Fruit fly (Drosophila melanogaster): ENCODE data around the gene Ibf1.

Ibf1 gene

DNA sequence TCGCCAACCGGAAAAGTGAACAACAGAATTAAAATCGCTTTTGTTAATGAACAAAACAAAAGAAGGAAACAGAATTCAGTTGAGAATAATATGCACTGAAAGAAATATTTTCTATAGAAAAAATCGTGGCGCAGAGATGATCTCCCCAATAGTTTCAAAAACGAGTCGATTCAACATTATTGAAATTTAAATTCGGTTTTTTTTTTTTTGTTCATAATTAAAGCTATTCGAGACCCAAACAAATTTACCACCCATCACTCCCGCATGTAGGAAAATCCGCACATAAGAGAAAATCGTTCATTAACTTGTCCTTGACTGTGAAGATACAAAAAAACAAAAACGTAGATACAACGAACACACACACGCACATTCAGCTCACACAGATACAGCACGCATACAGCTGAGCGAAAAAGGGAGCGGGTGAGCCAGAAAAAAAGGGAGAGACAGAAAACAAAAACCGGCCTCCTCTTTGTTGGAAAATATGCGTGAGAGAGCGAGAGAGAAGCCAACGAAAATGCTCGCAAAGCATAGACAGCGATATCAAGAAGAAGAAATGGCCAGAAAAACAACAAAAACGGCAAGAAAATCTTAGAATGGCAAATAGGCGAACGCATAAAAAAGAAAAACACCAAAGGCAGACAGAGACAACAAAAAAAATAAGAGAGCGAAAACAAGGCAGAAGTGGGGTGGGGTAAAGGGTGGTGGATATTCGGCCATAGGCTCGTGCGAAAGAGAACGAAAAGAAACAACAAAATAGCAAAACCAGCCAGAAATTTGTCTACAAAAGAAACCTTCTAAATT, 38.5 kb upstream of the Ibf1 start (continued):
- TF ChIP-seq ro (GFP tag; IDR thresholded peaks at IDR 0.05) (no peak), CG7745 (tag; optimal IDR thresholded peaks at IDR 0.05) (no peak), CG32767 (GFP tag; IDR thresholded peaks at IDR 0.05) (no peak), CG17912 (GFP tag; optimal IDR thresholded peaks at IDR 0.05) (no peak), trh (GFP tag; optimal IDR thresholded peaks at IDR 0.05) (no peak), CG13123 (GFP tag; optimal IDR thresholded peaks at IDR 0.05) (no peak), CG15073 (GFP tag; optimal IDR thresholded peaks at IDR 0.05) (peak; percentile 1), CG16779 (GFP tag; IDR thresholded peaks at IDR 0.05) (no peak), ham (GFP tag; IDR thresholded peaks at IDR 0.05) (no peak), CG14860 (GFP tag; IDR thresholded peaks at IDR 0.05; ENCODE audit: partially characterized antibody) (no peak), pfk (GFP tag; optimal IDR thresholded peaks at IDR 0.05) (peak; percentile 60), Hey (tag; optimal IDR thresholded peaks at IDR 0.05) (no peak), abd-A (tag; optimal IDR thresholded peaks at IDR 0.05) (peak; percentile 93), cas (GFP tag; IDR thresholded peaks at IDR 0.05) (no peak), al (GFP tag; IDR thresholded peaks at IDR 0.05) (peak; percentile 50; the same call in 1 of the 2 replicates), Eip74EF (GFP tag; optimal IDR thresholded peaks at IDR 0.05) (no peak), dmrt11E (tag; optimal IDR thresholded peaks at IDR 0.05) (peak; percentile 16), Myb (GFP tag; optimal IDR thresholded peaks at IDR 0.05) (peak; percentile 12), H15 (GFP tag; IDR thresholded peaks at IDR 0.05) (no peak), CG16863 (GFP tag; optimal IDR thresholded peaks at IDR 0.05) (no peak), Dll (GFP tag; IDR thresholded peaks at IDR 0.05; ENCODE audit: partially characterized antibody) (no peak), CG17568 (GFP tag; optimal IDR thresholded peaks at IDR 0.05) (peak; percentile 11), Gug (GFP tag; IDR thresholded peaks at IDR 0.05) (peak; percentile 32; the same call in 1 of the 4 replicates), CG11696 (GFP tag; IDR thresholded peaks at IDR 0.05) (peak; percentile 74), CG17359 (tag; optimal IDR thresholded peaks at IDR 0.05) (peak; percentile 28), Drgx (GFP tag; IDR thresholded peaks at IDR 0.05) (peak; percentile 82), wor (GFP tag; IDR thresholded peaks at IDR 0.05) (no peak), Awh (GFP tag; IDR thresholded peaks at IDR 0.05) (no peak), CG31365 (tag; optimal IDR thresholded peaks at IDR 0.05) (no peak), repo (GFP tag; optimal IDR thresholded peaks at IDR 0.05) (peak; percentile 2), stc (GFP tag; IDR thresholded peaks at IDR 0.05) (peak; percentile 36; the same call in 1 of the 2 replicates), CrebB (tag; optimal IDR thresholded peaks at IDR 0.05) (peak; percentile 6), Nf-YC (tag; optimal IDR thresholded peaks at IDR 0.05) (peak; percentile 34), Atf6 (GFP tag; IDR thresholded peaks at IDR 0.05) (peak; percentile 62; the same call in 1 of the 2 replicates), Oaz (GFP tag; IDR thresholded peaks at IDR 0.05) (no peak), D19A (tag; optimal IDR thresholded peaks at IDR 0.05) (peak; percentile 63), CG17829 (tag; optimal IDR thresholded peaks at IDR 0.05) (peak; percentile 15), CG12071 (GFP tag; optimal IDR thresholded peaks at IDR 0.05) (no peak), dysf (GFP tag; IDR thresholded peaks at IDR 0.05) (peak; percentile 60; the same call in 2 of the 3 replicates), CG1602 (GFP tag; optimal IDR thresholded peaks at IDR 0.05) (peak; percentile 0), chm (GFP tag; IDR thresholded peaks at IDR 0.05) (no peak), eyg (GFP tag; optimal IDR thresholded peaks at IDR 0.05) (peak; percentile 66), CG6854 (GFP tag; optimal IDR thresholded peaks at IDR 0.05) (peak; percentile 15), CG10274 (GFP tag; optimal IDR thresholded peaks at IDR 0.05) (no peak), Blimp-1 (GFP tag; optimal IDR thresholded peaks at IDR 0.05) (peak; percentile 20), CG4282 (GFP tag; optimal IDR thresholded peaks at IDR 0.05) (no peak), Dad (GFP tag; optimal IDR thresholded peaks at IDR 0.05) (no peak), sens-2 (GFP tag; IDR thresholded peaks at IDR 0.05) (no peak), CG2199 (GFP tag; IDR thresholded peaks at IDR 0.05) (no peak), CG4854 (GFP tag; optimal IDR thresholded peaks at IDR 0.05) (no peak)
